Fruit fly (Drosophila melanogaster) whole organism, adult: Measurements from ENCODE around the gene vilya.

Experiments used
- CG11617 ChIP-seq: fragments of 200-800 bp; sonication (Bioruptor generic); optimal IDR thresholded peaks from 2 replicates; lab custom pipeline; 2017; ENCODE audit warnings: mild to moderate bottlenecking, missing biosample characterization, missing genetic modification reagents, missing genetic modification characterization
- CG12768 ChIP-seq: fragments of 200-800 bp; sonication (Bioruptor generic); optimal IDR thresholded peaks from 2 replicates; lab custom pipeline; 2017; ENCODE audit warnings: missing biosample characterization, missing genetic modification characterization, mild to moderate bottlenecking, moderate library complexity, missing genetic modification reagents
- CG14711 ChIP-seq: fragments of 200-800 bp; sonication (Bioruptor generic); optimal IDR thresholded peaks from 2 replicates; lab custom pipeline; 2018; ENCODE audit warnings: missing biosample characterization, mild to moderate bottlenecking, missing genetic modification characterization, moderate library complexity
- CG1620 ChIP-seq: fragments of 200-800 bp; sonication (Bioruptor generic); optimal IDR thresholded peaks from 2 replicates; lab custom pipeline; 2016; ENCODE audit warnings: missing biosample characterization, missing genetic modification characterization
- CG33017 ChIP-seq: fragments of 200-800 bp; sonication (Bioruptor generic); optimal IDR thresholded peaks from 2 replicates; lab custom pipeline; 2018; ENCODE audit warnings: missing biosample characterization, mild to moderate bottlenecking, missing genetic modification characterization, moderate library complexity
- CG5204 ChIP-seq: fragments of 200-800 bp; sonication (Bioruptor generic); optimal IDR thresholded peaks from 2 replicates; lab custom pipeline; 2016; ENCODE audit warnings: missing biosample characterization, missing genetic modification characterization
- CG7045 ChIP-seq: fragments of 200-800 bp; sonication (Bioruptor generic); optimal IDR thresholded peaks from 2 replicates; lab custom pipeline; 2017; ENCODE audit warnings: missing biosample characterization, mild to moderate bottlenecking, missing genetic modification characterization
- CG7101 ChIP-seq: fragments of 200-800 bp; sonication (Bioruptor generic); optimal IDR thresholded peaks from 2 replicates; lab custom pipeline; 2018; ENCODE audit warnings: missing biosample characterization, mild to moderate bottlenecking, missing genetic modification characterization, moderate library complexity
- Clk ChIP-seq: fragments of 200-800 bp; sonication (Bioruptor generic); optimal IDR thresholded peaks from 2 replicates; lab custom pipeline; 2017; ENCODE audit warnings: missing biosample characterization, missing genetic modification characterization
- Crg-1 ChIP-seq: fragments of 200-800 bp; sonication (Bioruptor generic); optimal IDR thresholded peaks from 2 replicates; lab custom pipeline; 2016; ENCODE audit warnings: missing biosample characterization, missing genetic modification characterization
- Hr96 ChIP-seq: fragments of 200-800 bp; sonication (Bioruptor generic); optimal IDR thresholded peaks from 2 replicates; lab custom pipeline; 2016; ENCODE audit warnings: missing biosample characterization, missing genetic modification characterization
- Mnt ChIP-seq: fragments of 200-800 bp; sonication (Bioruptor generic); optimal IDR thresholded peaks from 2 replicates; lab custom pipeline; 2016; ENCODE audit warnings: missing biosample characterization, mild to moderate bottlenecking, missing genetic modification characterization
- bab1 ChIP-seq: fragments of 200-800 bp; sonication (Bioruptor generic); optimal IDR thresholded peaks from 3 replicates; lab custom pipeline; 2019; ENCODE audit warnings: missing biosample characterization, mild to moderate bottlenecking, missing genetic modification characterization, moderate library complexity
- cic ChIP-seq: fragments of 200-800 bp; sonication (Bioruptor generic); optimal IDR thresholded peaks from 2 replicates; lab custom pipeline; 2017; ENCODE audit warnings: missing biosample characterization, mild to moderate bottlenecking, missing genetic modification characterization, moderate library complexity
- cnc ChIP-seq, 2 experiments: fragments of >200 bp; optimal IDR thresholded peaks; 2 replicates each; lab custom pipeline; 2017
- kay ChIP-seq: fragments of 200-800 bp; sonication (Bioruptor generic); peaks from one replicate; lab custom pipeline; 2016; ENCODE audit warnings: missing biosample characterization, missing genetic modification characterization, borderline replicate concordance
- ovo ChIP-seq: fragments of 200-800 bp; sonication (Bioruptor generic); optimal IDR thresholded peaks from 2 replicates; lab custom pipeline; 2016; ENCODE audit warnings: missing biosample characterization, missing genetic modification characterization
- pad ChIP-seq: fragments of 200-800 bp; sonication (Bioruptor generic); optimal IDR thresholded peaks from 3 replicates; lab custom pipeline; 2017; ENCODE audit warnings: missing biosample characterization, missing genetic modification characterization, mild to moderate bottlenecking, moderate library complexity, missing genetic modification reagents
- tj ChIP-seq: fragments of 200-800 bp; sonication (Bioruptor generic); optimal IDR thresholded peaks from 3 replicates; lab custom pipeline; 2017; ENCODE audit warnings: missing biosample characterization, mild to moderate bottlenecking, missing genetic modification characterization, moderate library complexity
- toe ChIP-seq: fragments of 200-800 bp; sonication (Bioruptor generic); optimal IDR thresholded peaks from 2 replicates; lab custom pipeline; 2016; ENCODE audit warnings: missing biosample characterization, missing genetic modification characterization

Gene vilya

DNA sequence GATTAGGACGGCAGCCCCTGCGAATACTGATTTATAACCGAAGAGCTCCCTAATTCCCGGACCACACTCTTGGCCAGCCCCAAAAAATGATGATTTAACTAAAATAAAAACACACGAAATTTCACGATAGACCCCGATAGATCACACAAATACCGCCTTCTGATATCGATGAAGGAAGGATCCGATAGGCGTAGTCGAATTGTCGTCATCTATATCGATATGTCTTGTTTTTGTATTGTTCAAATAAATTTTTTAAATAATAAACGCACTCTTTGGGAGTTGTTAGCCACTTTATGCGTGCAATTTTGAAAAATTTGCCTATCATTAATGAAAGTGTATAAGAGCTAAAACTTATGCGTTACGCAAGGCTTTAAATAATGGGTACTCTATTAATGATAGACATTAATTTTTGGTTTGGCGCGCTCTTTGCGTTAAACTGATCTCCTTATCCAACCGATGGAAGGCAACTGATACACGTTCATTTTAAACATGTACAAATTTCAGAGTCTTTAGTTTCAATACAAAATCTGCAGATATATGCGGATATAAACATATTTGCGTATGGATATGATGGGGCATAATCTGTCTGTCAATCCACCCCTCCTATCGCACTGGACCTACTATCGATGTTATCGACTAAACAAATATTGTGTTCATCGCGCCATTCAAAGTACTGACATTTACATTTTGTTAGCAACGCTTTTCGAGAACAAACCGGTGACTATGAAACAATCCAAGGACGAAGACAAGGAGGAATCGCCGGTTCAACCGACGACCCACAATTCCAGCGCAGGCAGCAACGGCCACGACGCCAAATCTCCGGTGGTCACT is 28.2 kb upstream of the vilya start, which contains the start of the genes Spg7 and Lint-O:
TSS of gene Spg7 (minus strand) at position 148 of the 831 bp plus-strand sequence.
TSS of gene Lint-O (plus strand) at position 638 of the 831 bp plus-strand sequence.
- no peak for TF ChIP-seq CG33017 (tag; lab: Kevin White, UChicago)
- TF ChIP-seq Mnt: no peak
- TF ChIP-seq tj (GFP tag; lab: Kevin White, UChicago): peak; percentile 46

DNA sequence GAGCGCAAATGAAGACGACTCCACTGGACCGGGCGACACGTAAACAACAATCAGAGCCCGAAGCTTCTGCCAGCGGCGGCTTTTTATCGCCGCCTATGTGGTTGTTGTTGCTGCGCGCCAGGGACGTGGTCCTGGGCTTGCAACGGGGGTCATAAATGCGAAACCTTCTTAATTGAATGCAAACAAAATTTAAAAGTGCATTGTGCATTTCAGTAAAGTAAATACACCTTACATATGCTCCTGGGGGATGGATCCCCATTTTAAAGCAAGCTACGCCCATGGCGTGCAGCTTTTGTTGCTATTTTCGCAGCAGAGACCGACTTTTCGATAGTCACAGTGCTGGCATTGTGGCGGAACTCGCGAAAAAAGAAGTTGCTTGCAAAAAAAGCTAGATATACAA is 22.8 kb upstream of the vilya start, which contains the start of gene Ugalt:
TSS of gene Ugalt (minus strand) at position 160 of the 400 bp plus-strand sequence.
- TF ChIP-seq toe (peak; percentile 100), bab1 (peak; percentile 100), CG5204 (GFP tag; lab: Kevin White, UChicago) (peak; percentile 100), CG7045 (GFP tag; lab: Kevin White, UChicago) (peak; percentile 100), CG14711 (tag; lab: Kevin White, UChicago) (peak; percentile 100), pad (peak; percentile 99), Mnt (peak; percentile 100), Clk (peak; percentile 100), kay (no peak), cnc (optimal IDR thresholded peaks at IDR 0.05; lab: Kevin White, UChicago) (no peak), ovo (peak; percentile 100), CG1620 (GFP tag; lab: Kevin White, UChicago) (peak; percentile 100), CG11617 (GFP tag; lab: Kevin White, UChicago) (peak; percentile 100), CG7101 (tag; lab: Kevin White, UChicago) (peak; percentile 100), Hr96 (GFP tag; lab: Kevin White, UChicago) (peak; percentile 100), cic (peak; percentile 98), tj (GFP tag; lab: Kevin White, UChicago) (peak; percentile 99), CG33017 (tag; lab: Kevin White, UChicago) (peak; percentile 100), CG12768 (GFP tag; lab: Kevin White, UChicago) (peak; percentile 100), Crg-1 (peak; percentile 100)

DNA sequence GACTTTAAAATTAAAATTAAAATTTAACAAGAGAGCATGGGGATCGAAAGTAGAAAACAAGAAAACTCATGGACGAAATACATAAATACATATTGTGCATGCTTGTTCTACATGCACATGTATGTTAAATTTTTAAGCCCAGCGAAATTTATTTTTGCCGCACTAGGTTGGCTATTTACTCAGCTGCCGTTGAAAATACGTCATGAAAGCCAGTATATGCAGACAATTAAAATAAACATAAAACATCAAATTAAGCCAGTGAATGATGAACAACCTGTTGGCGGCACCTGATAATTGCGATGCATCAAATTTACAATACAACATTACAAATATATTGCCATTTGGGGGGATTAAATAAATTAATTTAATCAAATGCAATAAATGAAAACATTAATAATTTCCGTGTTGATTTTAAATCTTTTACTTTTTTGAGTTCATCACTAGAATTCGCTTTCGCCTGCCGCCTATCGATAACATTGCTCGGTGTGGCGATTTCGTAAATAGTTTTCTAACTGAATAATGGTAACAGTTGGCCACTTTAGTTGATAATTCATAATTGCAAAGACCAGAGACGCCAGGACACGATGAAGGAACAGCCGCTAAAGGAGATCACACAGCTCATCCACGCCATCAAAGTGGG is 22.2 kb upstream of the vilya start, which contains the start of gene eIF2Bbeta:
TSS of gene eIF2Bbeta (plus strand) at position 438 of the 640 bp plus-strand sequence.
- TF ChIP-seq CG12768 (GFP tag; lab: Kevin White, UChicago): no peak
- peak; percentile 6 for TF ChIP-seq bab1

DNA sequence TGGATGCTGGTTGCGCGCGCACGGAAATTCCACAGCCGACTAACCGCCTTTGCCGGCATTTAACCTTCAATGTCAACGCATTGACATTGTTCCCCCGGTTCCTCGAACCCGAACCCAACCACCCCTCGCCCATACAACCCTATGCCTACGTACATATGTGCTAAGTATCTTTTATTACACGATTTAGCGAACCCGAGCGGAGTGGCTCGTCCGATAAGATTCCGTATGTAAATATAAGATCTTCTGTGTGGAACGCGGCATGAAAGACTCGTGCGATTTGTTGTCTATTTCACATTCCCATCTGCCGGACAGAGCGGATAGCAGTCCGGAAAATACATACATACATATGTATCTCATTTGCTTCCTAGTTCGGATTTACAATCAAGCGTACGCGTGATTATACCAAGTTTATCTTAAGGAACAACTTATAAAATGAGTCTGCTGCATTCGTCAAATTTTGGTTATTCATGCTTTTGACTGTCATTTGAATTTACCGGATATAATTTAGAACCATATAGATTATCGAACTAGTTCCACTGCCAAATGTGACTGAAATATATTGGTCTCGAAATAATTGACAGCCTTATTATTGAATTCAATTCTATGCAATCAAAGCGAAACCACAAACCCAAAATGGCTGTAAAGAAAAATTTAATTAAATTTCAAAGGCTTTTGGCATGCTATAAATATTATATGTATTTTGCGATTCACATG is 18.9 kb upstream of the vilya start, which contains the start of gene CG2680:
TSS of gene CG2680 (minus strand) at position 51 of the 714 bp plus-strand sequence.
- TF ChIP-seq ovo: no peak
- TF ChIP-seq toe: no peak
- TF ChIP-seq cic: no peak
- TF ChIP-seq Crg-1: no peak
- no peak for TF ChIP-seq CG5204 (GFP tag; lab: Kevin White, UChicago)
- TF ChIP-seq kay: no peak
- no peak for TF ChIP-seq tj (GFP tag; lab: Kevin White, UChicago)
- TF ChIP-seq CG14711 (tag; lab: Kevin White, UChicago): no peak
- TF ChIP-seq CG7101 (tag; lab: Kevin White, UChicago): no peak
- no peak for TF ChIP-seq CG12768 (GFP tag; lab: Kevin White, UChicago)
- TF ChIP-seq Hr96 (GFP tag; lab: Kevin White, UChicago): no peak
- no peak for TF ChIP-seq bab1
- TF ChIP-seq Mnt: no peak
- no peak for TF ChIP-seq CG11617 (GFP tag; lab: Kevin White, UChicago)
- TF ChIP-seq CG1620 (GFP tag; lab: Kevin White, UChicago): no peak

DNA sequence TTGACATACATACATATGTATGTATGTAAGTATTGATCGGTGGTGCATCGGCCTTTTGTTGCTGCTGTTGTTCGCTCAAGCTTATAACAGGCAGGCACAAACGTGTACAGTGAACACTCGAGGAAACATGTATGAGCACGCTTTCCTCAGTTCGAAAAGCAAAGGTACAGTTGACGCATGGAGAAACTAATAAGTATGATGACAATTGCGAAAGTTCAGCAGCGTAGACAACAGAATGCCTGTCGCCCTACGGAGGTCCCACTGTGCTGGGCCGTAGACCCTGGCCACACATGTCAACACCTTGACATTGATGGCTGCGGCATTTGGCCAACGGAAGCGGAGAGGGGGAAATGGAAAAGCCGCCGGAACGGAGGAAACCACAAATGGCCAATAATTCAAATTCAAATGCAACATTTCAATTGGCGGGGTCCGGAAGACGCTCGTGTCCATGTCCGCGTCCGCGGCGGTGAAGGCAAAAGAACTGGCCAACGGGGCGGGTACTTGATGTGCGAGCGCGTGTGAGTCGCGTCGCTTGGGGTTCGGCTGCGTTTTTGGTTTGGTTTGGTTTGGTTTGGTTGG is 18.2 kb upstream of the vilya start, which contains the start of gene CG2681:
TSS of gene CG2681 (plus strand) at position 529 of the 579 bp plus-strand sequence.
- TF ChIP-seq bab1: no peak
- no peak for TF ChIP-seq kay
- TF ChIP-seq cic: no peak
- no peak for TF ChIP-seq CG5204 (GFP tag; lab: Kevin White, UChicago)
- peak; percentile 7 for TF ChIP-seq CG11617 (GFP tag; lab: Kevin White, UChicago)
- no peak for TF ChIP-seq CG1620 (GFP tag; lab: Kevin White, UChicago)
- peak; percentile 44 for TF ChIP-seq Mnt
- TF ChIP-seq tj (GFP tag; lab: Kevin White, UChicago): no peak
- TF ChIP-seq Hr96 (GFP tag; lab: Kevin White, UChicago): peak; percentile 18
- TF ChIP-seq CG7045 (GFP tag; lab: Kevin White, UChicago): no peak
- no peak for TF ChIP-seq CG12768 (GFP tag; lab: Kevin White, UChicago)
- peak; percentile 1 for TF ChIP-seq pad
- peak; percentile 42 for TF ChIP-seq CG7101 (tag; lab: Kevin White, UChicago)
- TF ChIP-seq cnc (optimal IDR thresholded peaks at IDR 0.05; lab: Kevin White, UChicago): no peak
- TF ChIP-seq ovo: no peak
- no peak for TF ChIP-seq Clk
- peak; percentile 9 for TF ChIP-seq Crg-1
- peak; percentile 17 for TF ChIP-seq toe
- no peak for TF ChIP-seq CG14711 (tag; lab: Kevin White, UChicago)
- TF ChIP-seq CG33017 (tag; lab: Kevin White, UChicago): no peak
